Fruit fly (Drosophila melanogaster): ENCODE data around the gene CG34269.

The CG34269 gene

dm6 chr3L:572940-573339, 44.8 kb downstream of the CG34269 start:
- no peak for TF ChIP-seq EcR (GFP tag; optimal IDR thresholded peaks at IDR 0.05)

Data from whole organism, pupa.